Fruit fly (Drosophila melanogaster) whole organism, embryonic: ENCODE data around the gene CG9674.

ENCODE experiments used
- ATbp ChIP-seq: fragments of 200-800 bp; sonication (Bioruptor generic); optimal IDR thresholded peaks from 2 replicates; lab custom pipeline; 2017; ENCODE audit warnings: missing biosample characterization, mild to moderate bottlenecking, missing genetic modification characterization, missing genetic modification reagents
- Atf6 ChIP-seq: fragments of 200-800 bp; sonication (Bioruptor generic); IDR thresholded peaks from 2 replicates; pipeline ENCODE4 v1.3.6; 2022; ENCODE audit warnings: missing biosample characterization, missing genetic modification characterization
- Bgb ChIP-seq: fragments of 200-800 bp; sonication (Bioruptor generic); IDR thresholded peaks from 2 replicates; pipeline ENCODE4 v1.3.6; 2022; ENCODE audit warnings: missing biosample characterization, missing genetic modification characterization; ENCODE audit not compliant: partially characterized antibody
- CG10431 ChIP-seq: fragments of 200-800 bp; sonication (Bioruptor generic); optimal IDR thresholded peaks from 3 replicates; lab custom pipeline; 2018; ENCODE audit warnings: missing biosample characterization, mild to moderate bottlenecking, missing genetic modification characterization
- CG10959 ChIP-seq: fragments of 200-800 bp; sonication (Bioruptor generic); IDR thresholded peaks from 2 replicates; pipeline ENCODE4 v1.3.6; 2022; ENCODE audit warnings: missing biosample characterization, missing genetic modification characterization
- CG11723 ChIP-seq: fragments of 200-800 bp; sonication (Bioruptor generic); optimal IDR thresholded peaks from 2 replicates; lab custom pipeline; 2017; ENCODE audit warnings: missing biosample characterization, mild to moderate bottlenecking, missing genetic modification characterization
- CG14860 ChIP-seq: fragments of 200-800 bp; sonication (Bioruptor generic); IDR thresholded peaks from 3 replicates; pipeline ENCODE4 v1.3.6; 2022; ENCODE audit warnings: missing biosample characterization, missing genetic modification characterization; ENCODE audit not compliant: partially characterized antibody
- CG1602 ChIP-seq: fragments of 200-800 bp; sonication (Bioruptor generic); optimal IDR thresholded peaks from 3 replicates; lab custom pipeline; 2016; ENCODE audit warnings: missing biosample characterization, missing genetic modification characterization
- CG1603 ChIP-seq: fragments of 200-800 bp; sonication (Bioruptor generic); optimal IDR thresholded peaks from 2 replicates; lab custom pipeline; 2019; ENCODE audit warnings: missing biosample characterization, mild to moderate bottlenecking, missing genetic modification characterization, moderate library complexity
- CG17361 ChIP-seq: fragments of 200-800 bp; sonication (Bioruptor generic); IDR thresholded peaks from 3 replicates; pipeline ENCODE4 v1.3.6; 2022; ENCODE audit warnings: missing biosample characterization, missing genetic modification characterization
- CG1792 ChIP-seq: fragments of 200-800 bp; sonication (Bioruptor generic); optimal IDR thresholded peaks from 2 replicates; lab custom pipeline; 2016; ENCODE audit warnings: missing biosample characterization, missing genetic modification characterization
- CG18262 ChIP-seq: fragments of 200-800 bp; optimal IDR thresholded peaks from 3 replicates; lab custom pipeline; 2019; ENCODE audit warnings: missing biosample characterization, mild to moderate bottlenecking, missing genetic modification characterization, moderate library complexity
- CG2712 ChIP-seq: fragments of 200-800 bp; optimal IDR thresholded peaks from 3 replicates; lab custom pipeline; 2019; ENCODE audit warnings: missing biosample characterization, mild to moderate bottlenecking, missing genetic modification characterization, moderate library complexity
- CG2875 ChIP-seq: fragments of 200-800 bp; sonication (Bioruptor generic); optimal IDR thresholded peaks from 2 replicates; lab custom pipeline; 2017; ENCODE audit warnings: missing biosample characterization, mild to moderate bottlenecking, missing genetic modification characterization, missing genetic modification reagents
- CG31365 ChIP-seq: fragments of 200-800 bp; sonication (Bioruptor generic); optimal IDR thresholded peaks from 2 replicates; lab custom pipeline; 2018; ENCODE audit warnings: missing biosample characterization, mild to moderate bottlenecking, missing genetic modification characterization
- CG31441 ChIP-seq: fragments of 200-800 bp; sonication (Bioruptor generic); IDR thresholded peaks from 2 replicates; pipeline ENCODE4 v1.3.6; 2022; ENCODE audit warnings: missing biosample characterization, missing genetic modification characterization
- CG3995 ChIP-seq: fragments of 200-800 bp; sonication (Bioruptor generic); optimal IDR thresholded peaks from 3 replicates; lab custom pipeline; 2016; ENCODE audit warnings: missing biosample characterization, missing genetic modification characterization
- CG6689 ChIP-seq: fragments of 200-800 bp; sonication (Bioruptor generic); IDR thresholded peaks from 2 replicates; pipeline ENCODE4 v1.3.6; 2022; ENCODE audit warnings: missing biosample characterization, missing genetic modification characterization
- CG6854 ChIP-seq: fragments of 200-800 bp; sonication (Bioruptor generic); optimal IDR thresholded peaks from 3 replicates; lab custom pipeline; 2017; ENCODE audit warnings: missing biosample characterization, mild to moderate bottlenecking, missing genetic modification characterization
- CHES-1-like ChIP-seq: fragments of 200-800 bp; sonication (Bioruptor generic); optimal IDR thresholded peaks from 2 replicates; lab custom pipeline; 2016; ENCODE audit warnings: missing biosample characterization, missing genetic modification characterization
- Deaf1 ChIP-seq: fragments of 200-800 bp; optimal IDR thresholded peaks from 3 replicates; lab custom pipeline; 2019; ENCODE audit warnings: missing biosample characterization, mild to moderate bottlenecking, missing genetic modification characterization, moderate library complexity
- Ets97D ChIP-seq: fragments of 200-800 bp; sonication (Bioruptor generic); optimal IDR thresholded peaks from 3 replicates; lab custom pipeline; 2016; ENCODE audit warnings: missing biosample characterization, missing genetic modification characterization
- HLH4C ChIP-seq: fragments of 200-800 bp; sonication (Bioruptor generic); IDR thresholded peaks from 3 replicates; pipeline ENCODE4 v1.3.6; 2022; ENCODE audit warnings: missing biosample characterization, missing genetic modification characterization; ENCODE audit not compliant: partially characterized antibody
- Hey ChIP-seq: fragments of 200-800 bp; sonication (Bioruptor generic); optimal IDR thresholded peaks from 3 replicates; lab custom pipeline; 2018; ENCODE audit warnings: missing biosample characterization, mild to moderate bottlenecking, missing genetic modification characterization
- Hmx ChIP-seq: fragments of 200-800 bp; sonication (Bioruptor generic); optimal IDR thresholded peaks from 2 replicates; lab custom pipeline; 2016; ENCODE audit warnings: missing biosample characterization, missing genetic modification characterization
- Jarid2 ChIP-seq: fragments of 200-800 bp; sonication (Bioruptor generic); optimal IDR thresholded peaks from 3 replicates; lab custom pipeline; 2017; ENCODE audit warnings: mild to moderate bottlenecking, missing biosample characterization, missing genetic modification reagents, missing genetic modification characterization
- Nf-YB ChIP-seq: fragments of 200-800 bp; sonication (Bioruptor generic); optimal IDR thresholded peaks from 3 replicates; lab custom pipeline; 2019; ENCODE audit warnings: missing biosample characterization, mild to moderate bottlenecking, missing genetic modification characterization, moderate library complexity
- Poxn ChIP-seq: fragments of 200-800 bp; sonication (Bioruptor generic); IDR thresholded peaks from 2 replicates; pipeline ENCODE4 v1.3.6; 2022; ENCODE audit warnings: missing biosample characterization, missing genetic modification characterization
- Rfx ChIP-seq: fragments of 200-800 bp; sonication (Bioruptor generic); IDR thresholded peaks from 2 replicates; pipeline ENCODE4 v1.3.6; 2022; ENCODE audit warnings: missing biosample characterization, missing genetic modification characterization
- Sry-β ChIP-seq: fragments of 200-800 bp; sonication (Bioruptor generic); optimal IDR thresholded peaks from 2 replicates; lab custom pipeline; 2018; ENCODE audit warnings: missing biosample characterization, mild to moderate bottlenecking, missing genetic modification characterization, moderate library complexity
- Xbp1 ChIP-seq: fragments of 200-800 bp; sonication (Bioruptor generic); optimal IDR thresholded peaks from 3 replicates; lab custom pipeline; 2016; ENCODE audit warnings: missing biosample characterization, mild to moderate bottlenecking, missing genetic modification characterization
- ase ChIP-seq: fragments of 200-800 bp; sonication (Bioruptor generic); IDR thresholded peaks from 3 replicates; pipeline ENCODE4 v1.3.6; 2022; ENCODE audit warnings: missing biosample characterization, missing genetic modification characterization
- bbx ChIP-seq: fragments of 200-800 bp; sonication (Bioruptor generic); IDR thresholded peaks from 2 replicates; pipeline ENCODE4 v1.3.6; 2022; ENCODE audit warnings: missing biosample characterization, missing genetic modification characterization; ENCODE audit not compliant: partially characterized antibody
- chn ChIP-seq: fragments of 200-800 bp; sonication (Bioruptor generic); optimal IDR thresholded peaks from 2 replicates; lab custom pipeline; 2016; ENCODE audit warnings: missing biosample characterization, missing genetic modification characterization
- dan ChIP-seq: fragments of 200-800 bp; sonication (Bioruptor generic); IDR thresholded peaks from 2 replicates; pipeline ENCODE4 v1.3.6; 2022; ENCODE audit warnings: missing biosample characterization, missing genetic modification characterization
- dimm ChIP-seq: fragments of 200-800 bp; sonication (Bioruptor generic); IDR thresholded peaks from 2 replicates; pipeline ENCODE4 v1.3.6; 2022; ENCODE audit warnings: missing biosample characterization, missing genetic modification characterization
- fd102C ChIP-seq: fragments of 200-800 bp; sonication (Bioruptor generic); optimal IDR thresholded peaks from 2 replicates; lab custom pipeline; 2018; ENCODE audit warnings: missing biosample characterization, mild to moderate bottlenecking, missing genetic modification characterization, moderate library complexity
- gcm ChIP-seq: fragments of 200-800 bp; sonication (Bioruptor generic); optimal IDR thresholded peaks from 2 replicates; lab custom pipeline; 2019; ENCODE audit warnings: missing biosample characterization, mild to moderate bottlenecking, missing genetic modification characterization, moderate library complexity
- grn ChIP-seq: fragments of 200-800 bp; sonication (Bioruptor generic); optimal IDR thresholded peaks from 3 replicates; lab custom pipeline; 2017; ENCODE audit warnings: missing biosample characterization, missing genetic modification characterization
- jigr1 ChIP-seq: fragments of 200-800 bp; sonication (Bioruptor generic); IDR thresholded peaks from 3 replicates; pipeline ENCODE4 v1.3.6; 2022; ENCODE audit warnings: missing biosample characterization, missing genetic modification characterization
- klu ChIP-seq: fragments of 200-800 bp; sonication (Bioruptor generic); IDR thresholded peaks from 2 replicates; pipeline ENCODE4 v1.3.6; 2022; ENCODE audit warnings: missing biosample characterization, missing genetic modification characterization
- luna ChIP-seq: fragments of 200-800 bp; sonication (Bioruptor generic); optimal IDR thresholded peaks from 2 replicates; lab custom pipeline; 2016; ENCODE audit warnings: missing biosample characterization, missing genetic modification characterization
- peb ChIP-seq: fragments of 200-800 bp; sonication (Bioruptor generic); IDR thresholded peaks from 2 replicates; pipeline ENCODE4 v1.3.6; 2022; ENCODE audit warnings: missing biosample characterization, missing genetic modification characterization
- pho ChIP-seq: fragments of 200-800 bp; sonication (Bioruptor generic); optimal IDR thresholded peaks from 2 replicates; lab custom pipeline; 2016; ENCODE audit warnings: missing biosample characterization, missing genetic modification characterization
- sd ChIP-seq: fragments of 200-800 bp; sonication (Bioruptor generic); optimal IDR thresholded peaks from 3 replicates; lab custom pipeline; 2018; ENCODE audit warnings: missing biosample characterization, mild to moderate bottlenecking, missing genetic modification characterization, moderate library complexity
- slou ChIP-seq: fragments of 200-800 bp; sonication (Bioruptor generic); optimal IDR thresholded peaks from 3 replicates; lab custom pipeline; 2016; ENCODE audit warnings: missing biosample characterization, missing genetic modification characterization
- tap ChIP-seq: fragments of 200-800 bp; optimal IDR thresholded peaks from 3 replicates; lab custom pipeline; 2019; ENCODE audit warnings: missing biosample characterization, mild to moderate bottlenecking, missing genetic modification characterization, moderate library complexity
- unpg ChIP-seq: fragments of 200-800 bp; sonication (Bioruptor generic); optimal IDR thresholded peaks from 3 replicates; lab custom pipeline; 2018; ENCODE audit warnings: missing biosample characterization, mild to moderate bottlenecking, missing genetic modification characterization, moderate library complexity
- wdn ChIP-seq: fragments of 200-800 bp; sonication (Bioruptor generic); IDR thresholded peaks from 2 replicates; pipeline ENCODE4 v1.3.6; 2022; ENCODE audit warnings: missing biosample characterization, missing genetic modification characterization

Gene CG9674

DNA sequence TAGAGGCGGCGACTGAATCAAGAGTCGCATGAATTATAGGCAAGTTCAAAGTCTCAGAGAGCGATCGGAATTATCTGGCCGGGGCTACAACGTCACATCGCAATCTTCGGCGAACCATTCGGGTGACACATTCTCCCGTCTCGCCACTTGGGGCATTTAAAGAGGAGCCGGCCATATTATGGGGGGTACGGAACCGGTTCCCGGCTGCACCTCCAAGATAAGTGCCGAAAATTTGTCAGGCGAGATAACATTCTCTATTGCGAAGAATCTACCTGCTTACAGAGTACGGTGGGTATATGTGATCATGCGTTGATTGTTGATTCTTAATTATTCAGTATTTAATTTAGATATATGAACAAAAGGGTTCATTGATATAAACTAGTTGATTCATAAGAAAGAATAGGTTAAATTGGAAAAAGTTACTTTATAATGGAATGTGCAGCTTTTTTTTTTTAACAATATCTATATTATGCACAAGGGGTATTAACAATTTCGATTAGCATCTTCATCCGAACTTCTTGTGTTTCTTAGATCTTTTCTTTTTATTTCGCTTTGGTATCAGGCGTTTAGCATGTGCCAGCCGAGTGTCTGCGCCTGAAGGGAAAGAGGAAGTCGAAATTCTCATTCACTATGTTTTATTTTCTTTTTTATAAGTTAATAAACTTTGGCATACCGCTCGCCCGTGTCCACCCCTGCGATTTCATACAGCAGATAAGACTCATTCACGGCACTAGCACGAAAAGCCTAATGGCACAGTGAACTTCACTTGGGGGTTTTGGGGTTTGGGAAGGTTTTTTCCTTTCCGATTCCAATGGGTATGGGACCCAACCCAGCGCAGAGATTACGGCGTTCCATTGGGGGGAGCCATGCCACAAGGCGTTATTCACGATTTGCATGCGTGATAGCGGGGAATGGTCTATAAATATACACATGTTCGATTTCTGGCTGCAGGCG is 5.8 kb downstream of the CG9674 start (continued):
- TF ChIP-seq tap (tag; lab: Kevin White, UChicago) = no peak
- no peak for TF ChIP-seq CG6854 (GFP tag; lab: Kevin White, UChicago)
- no peak for TF ChIP-seq Poxn
- no peak for TF ChIP-seq dan (GFP tag; lab: Robert Waterston, UW)
- TF ChIP-seq CG1603 (tag; lab: Kevin White, UChicago) = no peak
- TF ChIP-seq dimm = no peak
- TF ChIP-seq CG1602 = peak; percentile 56
- no peak for TF ChIP-seq gcm (GFP tag; lab: Kevin White, UChicago)
- no peak for TF ChIP-seq Hmx (GFP tag; lab: Kevin White, UChicago)
- TF ChIP-seq Hey (tag; lab: Kevin White, UChicago) = no peak
- TF ChIP-seq CG31441 (GFP tag; lab: Robert Waterston, UW) = peak; percentile 76
- TF ChIP-seq CG10959 (GFP tag; lab: Robert Waterston, UW) = no peak
- TF ChIP-seq wdn (GFP tag; lab: Robert Waterston, UW) = no peak; the same call in 1 of the 2 replicates
- TF ChIP-seq ATbp (GFP tag; lab: Kevin White, UChicago) = no peak
- peak; percentile 71 for TF ChIP-seq CG6689 (GFP tag; lab: Robert Waterston, UW)
- TF ChIP-seq CHES-1-like (GFP tag; lab: Kevin White, UChicago) = peak; percentile 29
- TF ChIP-seq unpg (GFP tag; lab: Kevin White, UChicago) = peak; percentile 49
- TF ChIP-seq CG2875 (GFP tag; lab: Kevin White, UChicago) = peak; percentile 30
- peak; percentile 44 for TF ChIP-seq Nf-YB
- TF ChIP-seq Ets97D (GFP tag; lab: Kevin White, UChicago) = no peak
- TF ChIP-seq bbx = no peak
- TF ChIP-seq CG17361 = peak; percentile 80
- TF ChIP-seq CG18262 (tag; lab: Kevin White, UChicago) = peak; percentile 62
- TF ChIP-seq Deaf1 = peak; percentile 73
- TF ChIP-seq grn (GFP tag; lab: Kevin White, UChicago) = peak; percentile 59
- TF ChIP-seq chn (GFP tag; lab: Kevin White, UChicago) = peak; percentile 38
- TF ChIP-seq luna = no peak
- no peak; the same call in 1 of the 2 replicates for TF ChIP-seq Atf6 (GFP tag; lab: Robert Waterston, UW)
- TF ChIP-seq Xbp1 (GFP tag; lab: Kevin White, UChicago) = peak; percentile 66
- no peak for TF ChIP-seq CG10431
- no peak for TF ChIP-seq CG31365 (tag; lab: Kevin White, UChicago)
- TF ChIP-seq klu (GFP tag; lab: Robert Waterston, UW) = no peak
- TF ChIP-seq Jarid2 = no peak
- TF ChIP-seq CG11723 = no peak
- peak; percentile 32; the same call in 1 of the 2 replicates for TF ChIP-seq Rfx (GFP tag; lab: Robert Waterston, UW)
- peak; percentile 73 for TF ChIP-seq CG2712 (tag; lab: Kevin White, UChicago)
- TF ChIP-seq peb (GFP tag; lab: Robert Waterston, UW) = 0 out of 2 replicates have a peak, but pooled peaks have one; percentile 26
- no peak for TF ChIP-seq Sry-β (GFP tag; lab: Kevin White, UChicago)
- TF ChIP-seq CG1792 (GFP tag; lab: Kevin White, UChicago) = no peak
- TF ChIP-seq sd (tag; lab: Kevin White, UChicago) = peak; percentile 83
- no peak for TF ChIP-seq Bgb (GFP tag; lab: Robert Waterston, UW)
- peak; percentile 38 for TF ChIP-seq slou
- no peak for TF ChIP-seq ase
- no peak for TF ChIP-seq jigr1 (GFP tag; lab: Robert Waterston, UW)
- no peak for TF ChIP-seq HLH4C (GFP tag; lab: Robert Waterston, UW)
- no peak for TF ChIP-seq CG14860
- no peak for TF ChIP-seq pho
- no peak for TF ChIP-seq fd102C (GFP tag; lab: Kevin White, UChicago)
- TF ChIP-seq CG3995 (GFP tag; lab: Kevin White, UChicago) = no peak
